Worm (Caenorhabditis elegans): ENCODE results near the gene B0035.18.

DNA sequence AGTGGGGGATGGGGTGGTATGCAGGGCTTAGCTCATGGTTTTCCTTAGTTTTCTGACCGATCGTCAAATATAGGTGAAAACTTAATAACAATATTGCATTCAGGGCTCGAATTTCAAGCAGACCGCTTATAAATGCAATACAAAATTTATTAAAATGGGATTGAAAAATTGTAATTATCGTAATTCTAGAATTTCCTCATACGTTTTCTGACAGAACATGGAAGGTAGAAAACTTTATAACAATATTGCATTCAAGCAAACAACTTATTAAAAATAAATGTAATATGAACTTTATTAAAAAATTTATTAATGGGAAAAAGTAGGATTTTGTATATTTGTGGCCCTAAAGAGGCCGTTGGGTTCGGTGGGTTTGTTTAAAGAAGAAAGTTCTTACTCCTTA is 3.6 kb downstream of the B0035.18 start:
- TF ChIP-seq T23F11.4 (GFP tag; optimal IDR thresholded peaks at IDR 0.05) (no peak), unc-55 (GFP tag; optimal IDR thresholded peaks at IDR 0.05) (no peak)
